Worm (Caenorhabditis elegans) whole organism, L4 larva: Measurements from ENCODE around the gene math-26.

Experiments used
- D1046.2 ChIP-seq: fragments of 200-800 bp; sonication (Bioruptor generic); IDR thresholded peaks from 2 replicates; pipeline ENCODE4 v1.3.6; 2022; ENCODE audit warnings: missing genetic modification characterization, missing compliant biosample characterization
- F10B5.3 ChIP-seq: sonication (generic microtip); optimal IDR thresholded peaks from 2 replicates; lab custom pipeline; 2016; ENCODE audit warnings: mild to moderate bottlenecking, missing genetic modification characterization, missing compliant biosample characterization
- F44E2.7 ChIP-seq: fragments of 200-800 bp; sonication (Bioruptor generic); IDR thresholded peaks from 2 replicates; pipeline ENCODE4 v2.1.2; 2022; ENCODE audit warnings: missing genetic modification characterization, missing compliant biosample characterization
- ZK337.2 ChIP-seq: fragments of 200-800 bp; sonication (Bioruptor generic); IDR thresholded peaks from 2 replicates; pipeline ENCODE4 v1.3.6; 2022; ENCODE audit warnings: missing genetic modification reagents, missing genetic modification characterization, missing compliant biosample characterization
- aha-1 ChIP-seq: fragments of 150-350 bp; peaks from one replicate; lab custom pipeline; 2014; ENCODE audit warnings: missing biosample characterization, missing genetic modification characterization
- arid-1 ChIP-seq: fragments of 200-800 bp; sonication (Bioruptor generic); conservative IDR thresholded peaks from 2 replicates; pipeline ENCODE4 v1.3.6; 2022; ENCODE audit warnings: missing genetic modification reagents, missing genetic modification characterization, missing compliant biosample characterization
- cey-2 ChIP-seq: sonication (generic microtip); optimal IDR thresholded peaks from 3 replicates; lab custom pipeline; 2017; ENCODE audit warnings: missing genetic modification characterization, mild to moderate bottlenecking, missing compliant biosample characterization, antibody characterized with exemption, borderline replicate concordance; ENCODE audit not compliant: insufficient read depth
- daf-12 ChIP-seq: fragments of 150-350 bp; optimal IDR thresholded peaks from 2 replicates; lab custom pipeline; 2014; ENCODE audit warnings: missing biosample characterization, missing genetic modification reagents, missing genetic modification characterization
- dpl-1 ChIP-seq: fragments of 150-350 bp; optimal IDR thresholded peaks from 2 replicates; lab custom pipeline; 2014; ENCODE audit warnings: missing biosample characterization, missing genetic modification reagents, missing genetic modification characterization
- duxl-1 ChIP-seq: sonication (generic microtip); optimal IDR thresholded peaks from 2 replicates; lab custom pipeline; 2016; ENCODE audit warnings: mild to moderate bottlenecking, missing genetic modification characterization, moderate library complexity, missing compliant biosample characterization; ENCODE audit not compliant: poor library complexity
- hlh-11 ChIP-seq: fragments of 200-800 bp; sonication (Bioruptor generic); optimal IDR thresholded peaks from 2 replicates; lab custom pipeline; 2018; ENCODE audit warnings: mild to moderate bottlenecking, missing genetic modification characterization, missing compliant biosample characterization
- hlh-30 ChIP-seq: sonication (generic microtip); optimal IDR thresholded peaks from 2 replicates; lab custom pipeline; 2017; ENCODE audit warnings: antibody characterized with exemption, mild to moderate bottlenecking, missing genetic modification characterization, missing compliant biosample characterization; ENCODE audit not compliant: insufficient read depth
- lim-7 ChIP-seq: fragments of 200-800 bp; sonication (Bioruptor generic); IDR thresholded peaks from 2 replicates; pipeline ENCODE4 v1.3.6; 2022; ENCODE audit warnings: missing genetic modification characterization, missing compliant biosample characterization
- lsy-2 ChIP-seq, 2 experiments: fragments of 150-350 bp in 1 of 2; sonication (generic microtip) in 1 of 2; optimal IDR thresholded peaks; 2 replicates each; lab custom pipeline; 2014 to 2017; ENCODE audit warnings: missing biosample characterization in 2 of 2, missing genetic modification characterization in 2 of 2
- madf-5 ChIP-seq, 2 experiments: fragments of 200-800 bp; sonication (Bioruptor generic); IDR thresholded peaks; 2 replicates each; pipeline ENCODE4 v1.3.6; 2022; ENCODE audit warnings: missing compliant biosample characterization in 2 of 2, missing genetic modification characterization in 2 of 2
- mdl-1 ChIP-seq, 2 experiments: fragments of 150-350 bp in 1 of 2; sonication (generic microtip) in 1 of 2; optimal IDR thresholded peaks; 2 replicates each; lab custom pipeline; 2014 to 2017; ENCODE audit warnings: missing biosample characterization in 2 of 2, missing genetic modification characterization in 2 of 2
- nhr-111 ChIP-seq: fragments of 200-800 bp; sonication (Bioruptor generic); optimal IDR thresholded peaks from 2 replicates; lab custom pipeline; 2018; ENCODE audit warnings: mild to moderate bottlenecking, missing genetic modification characterization, missing compliant biosample characterization
- nhr-237 ChIP-seq: sonication (generic microtip); optimal IDR thresholded peaks from 2 replicates; lab custom pipeline; 2017; ENCODE audit warnings: missing biosample characterization, missing genetic modification characterization
- nhr-25 ChIP-seq: sonication (generic microtip); optimal IDR thresholded peaks from 2 replicates; lab custom pipeline; 2017; ENCODE audit warnings: missing genetic modification characterization, mild to moderate bottlenecking, missing compliant biosample characterization, antibody characterized with exemption, moderate library complexity, borderline replicate concordance; ENCODE audit not compliant: insufficient read depth
- nhr-28 ChIP-seq: fragments of 150-350 bp; optimal IDR thresholded peaks from 2 replicates; lab custom pipeline; 2014; ENCODE audit warnings: missing biosample characterization, missing genetic modification characterization
- nhr-41 ChIP-seq: fragments of 200-800 bp; sonication (Bioruptor generic); IDR thresholded peaks from 2 replicates; pipeline ENCODE4 v1.3.6; 2022; ENCODE audit warnings: missing genetic modification reagents, missing genetic modification characterization, missing compliant biosample characterization
- nhr-6 ChIP-seq: fragments of 150-350 bp; optimal IDR thresholded peaks from 2 replicates; lab custom pipeline; 2014; ENCODE audit warnings: missing biosample characterization, missing genetic modification characterization
- php-3 ChIP-seq: fragments of 200-800 bp; sonication (Bioruptor generic); IDR thresholded peaks from 2 replicates; pipeline ENCODE4 v1.3.6; 2022; ENCODE audit warnings: missing genetic modification reagents, missing genetic modification characterization, missing compliant biosample characterization
- sdz-12 ChIP-seq: fragments of 200-800 bp; sonication (Bioruptor generic); optimal IDR thresholded peaks from 2 replicates; lab custom pipeline; 2018; ENCODE audit warnings: mild to moderate bottlenecking, missing genetic modification characterization, missing compliant biosample characterization
- set-16 ChIP-seq: fragments of 200-800 bp; sonication (Bioruptor generic); IDR thresholded peaks from 2 replicates; pipeline ENCODE4 v1.3.6; 2022; ENCODE audit warnings: missing genetic modification reagents, missing genetic modification characterization, missing compliant biosample characterization
- skn-1 ChIP-seq: fragments of 150-350 bp; optimal IDR thresholded peaks from 2 replicates; lab custom pipeline; 2014; ENCODE audit warnings: missing biosample characterization, missing genetic modification characterization
- unc-62 ChIP-seq, 3 experiments: fragments of 150-350 bp in 1 of 3; sonication (generic microtip); optimal IDR thresholded peaks in 2 of 3; peaks in 1 of 3; 1 replicate in 1 of 3; 2 replicates in 2 of 3; lab custom pipeline; 2014 to 2017; ENCODE audit warnings: missing biosample characterization in 3 of 3, missing genetic modification characterization in 3 of 3, missing genetic modification reagents in 3 of 3, missing genotype in 1 of 3

Gene math-26

DNA sequence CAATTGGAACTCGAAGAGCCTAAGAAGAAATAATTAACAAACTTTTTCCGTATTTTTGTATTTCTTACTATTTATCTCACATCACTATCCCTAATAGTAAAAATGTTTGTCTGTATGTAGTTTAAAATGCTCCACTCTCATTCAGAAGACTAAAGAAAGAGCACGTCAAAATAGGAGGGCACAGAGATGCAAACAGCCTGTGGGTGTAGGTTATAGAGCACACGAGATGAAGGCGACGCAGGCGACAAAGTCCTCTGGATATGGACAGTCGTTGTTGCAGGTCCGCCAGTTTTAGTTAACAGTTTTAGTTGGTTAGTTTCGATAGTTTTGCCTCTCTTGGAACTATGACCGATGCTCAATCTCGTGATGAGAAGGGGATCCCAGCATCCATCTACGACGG lies 39.5 kb upstream of the math-26 start, which contains the start of gene ceh-82:
Gene ceh-82, plus strand, starts transcription at position 301 of the 400 bp plus-strand sequence.
- TF ChIP-seq daf-12 (no peak), D1046.2 (no peak), nhr-25 (tag; lab: Kevin White, UChicago) (no peak)

- TF ChIP-seq ZK337.2 (GFP tag; lab: Robert Waterston, UW) (no peak), unc-62 (GFP tag; optimal IDR thresholded peaks at IDR 0.05 in 1 of 2; lab: Kevin White, UChicago) (peak in 1 of 2 experiments; percentile 96), unc-62 (tag; optimal IDR thresholded peaks at IDR 0.05; lab: Kevin White, UChicago) (no peak)
- TF ChIP-seq, all 104 proteins: peak for 1
Observed at ce11 chrII:1735145-1735544, 36.3 kb upstream of the math-26 start.

DNA sequence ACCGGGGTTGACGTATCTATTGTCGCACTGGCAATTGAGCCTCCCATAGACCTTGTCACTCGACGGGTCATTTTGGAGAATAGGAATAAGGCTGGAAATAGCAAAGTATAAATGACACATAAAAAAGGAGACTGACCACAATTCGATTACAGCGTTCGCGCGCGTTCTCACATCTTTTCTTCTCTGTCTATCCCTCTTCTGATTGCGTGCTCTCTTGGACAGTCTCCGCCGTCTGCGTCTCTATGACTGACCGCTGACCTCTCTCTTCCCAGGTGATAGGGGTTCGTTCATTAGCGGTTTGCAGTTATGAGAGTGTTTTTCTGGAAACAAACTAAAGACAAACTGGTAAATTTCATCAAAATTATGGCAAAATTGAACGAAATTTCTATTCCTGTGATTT lies 35.1 kb upstream of the math-26 start, which contains the start of gene ceh-83:
Gene ceh-83, minus strand, starts transcription at position 181 of the 400 bp plus-strand sequence.
- TF ChIP-seq F44E2.7 (no peak), unc-62 (GFP tag; optimal IDR thresholded peaks at IDR 0.05 in 1 of 2; lab: Kevin White, UChicago) (peak in 1 of 2 experiments; percentile 34), unc-62 (tag; optimal IDR thresholded peaks at IDR 0.05; lab: Kevin White, UChicago) (no peak), sdz-12 (GFP tag; lab: Kevin White, UChicago) (no peak), nhr-28 (peak; percentile 13), php-3 (GFP tag; lab: Robert Waterston, UW) (no peak), hlh-11 (tag; lab: Kevin White, UChicago) (peak; percentile 50), duxl-1 (tag; lab: Kevin White, UChicago) (peak; percentile 98)

DNA sequence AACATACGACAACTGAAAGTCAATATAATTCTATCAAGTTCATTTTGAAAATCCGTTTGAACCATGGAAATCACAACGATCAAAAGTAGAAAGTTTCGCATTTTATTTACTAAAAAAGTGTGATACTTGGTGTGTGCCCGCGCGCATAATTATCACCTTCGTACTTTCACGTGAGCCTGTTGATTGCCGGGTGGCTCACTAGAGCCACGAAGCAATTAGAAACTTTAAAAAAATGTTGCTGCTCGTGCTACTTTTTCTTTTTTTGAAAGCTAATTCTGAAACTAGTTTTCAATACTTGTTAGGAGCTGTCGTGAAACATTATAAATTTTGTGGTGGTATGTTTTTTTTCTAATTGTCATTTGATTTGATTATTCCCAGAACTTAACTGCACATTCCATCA lies 32.6 kb upstream of the math-26 start, which contains the start of the genes irld-9 and irld-33:
Gene irld-9, minus strand, starts transcription at position 101 of the 400 bp plus-strand sequence.
Gene irld-33, plus strand, starts transcription at position 209 of the 400 bp plus-strand sequence.
- TF ChIP-seq nhr-41 (GFP tag; lab: Robert Waterston, UW) (no peak), aha-1 (tag; lab: Kevin White, UChicago) (peak; percentile 68)

- TF ChIP-seq nhr-6 (tag; lab: Kevin White, UChicago) (no peak), nhr-111 (GFP tag; lab: Kevin White, UChicago) (no peak), F10B5.3 (tag; lab: Kevin White, UChicago) (no peak), madf-5 (GFP tag; IDR thresholded peaks at IDR 0.05; lab: Robert Waterston, UW) (no peak), php-3 (GFP tag; lab: Robert Waterston, UW) (no peak), nhr-25 (tag; lab: Kevin White, UChicago) (no peak), mdl-1 (tag; optimal IDR thresholded peaks at IDR 0.05; lab: Kevin White, UChicago) (no peak), nhr-237 (no peak)
Observed at ce11 chrII:1741248-1741647, 30.2 kb upstream of the math-26 start, which contains the start of gene K07G6.1. K07G6.1 (plus strand) TSS chrII:1741548.

DNA sequence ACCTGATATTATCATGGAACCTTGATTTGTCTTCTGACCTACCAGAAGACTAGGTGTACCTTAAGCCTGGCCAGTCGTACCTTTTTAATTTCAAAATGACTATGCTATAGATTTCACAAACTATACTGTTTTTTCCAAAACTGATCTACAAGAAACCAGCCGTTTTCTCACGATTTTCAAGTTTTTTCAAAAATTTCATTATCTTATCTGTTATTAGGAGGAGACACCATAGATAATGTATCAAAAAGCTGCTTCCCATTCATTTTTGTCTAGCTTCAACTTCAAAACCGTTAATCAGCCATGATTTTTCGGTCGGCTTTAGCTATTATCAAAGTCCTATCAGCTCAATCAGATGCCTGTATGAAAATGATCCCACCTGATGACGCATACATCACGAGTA lies 28.9 kb upstream of the math-26 start, which contains the start of gene F36H5.12:
Gene F36H5.12, plus strand, starts transcription at position 301 of the 400 bp plus-strand sequence.
- TF ChIP-seq lim-7 (GFP tag; lab: Robert Waterston, UW) (no peak), set-16 (GFP tag; lab: Robert Waterston, UW) (no peak), cey-2 (tag; lab: Kevin White, UChicago) (no peak), lsy-2 (tag; optimal IDR thresholded peaks at IDR 0.05; lab: Kevin White, UChicago) (no peak), nhr-6 (tag; lab: Kevin White, UChicago) (no peak), dpl-1 (GFP tag; lab: Kevin White, UChicago) (no peak), hlh-30 (tag; lab: Kevin White, UChicago) (no peak), ZK337.2 (GFP tag; lab: Robert Waterston, UW) (no peak), skn-1 (no peak)
- TF ChIP-seq, all 104 proteins: peak for 0

ce11 chrII:1744183-1744582 lies 27.3 kb upstream of the math-26 start, which contains the start of gene clec-19:
clec-19 (plus strand) TSS chrII:1744483.
- TF ChIP-seq hlh-11 (tag; lab: Kevin White, UChicago) (no peak), nhr-28 (no peak), arid-1 (GFP tag; lab: Robert Waterston, UW) (no peak), sdz-12 (GFP tag; lab: Kevin White, UChicago) (no peak)
